Worm (Caenorhabditis elegans): ENCODE data around the gene F08D12.7.

The F08D12.7 gene

ce11 chrII:2804245-2804644, 35.3 kb upstream of the F08D12.7 start:
- no peak for TF ChIP-seq cebp-1 (GFP tag; IDR thresholded peaks at IDR 0.05)
- TF ChIP-seq cebp-1 (tag; optimal IDR thresholded peaks at IDR 0.05) = peak; percentile 2
- no peak for TF ChIP-seq ceh-40 (GFP tag; IDR thresholded peaks at IDR 0.05)
- TF ChIP-seq madf-8 (GFP tag; conservative IDR thresholded peaks at IDR 0.05) = no peak
- TF ChIP-seq Y53G8AR.9 (GFP tag; conservative IDR thresholded peaks at IDR 0.05) = no peak
- peak; percentile 33; the same call in 1 of the 2 replicates for TF ChIP-seq hmg-1.2 (GFP tag; IDR thresholded peaks at IDR 0.05)
- no peak for TF ChIP-seq sdz-38 (tag; optimal IDR thresholded peaks at IDR 0.05)
- peak; percentile 36 for TF ChIP-seq F23B12.7 (tag; optimal IDR thresholded peaks at IDR 0.05; ENCODE audit: insufficient read depth)
- TF ChIP-seq ets-4 (GFP tag; optimal IDR thresholded peaks at IDR 0.05) = no peak
- TF ChIP-seq lsl-1 (GFP tag; optimal IDR thresholded peaks at IDR 0.05) = no peak
- peak; percentile 45 for TF ChIP-seq somi-1 (GFP tag; optimal IDR thresholded peaks at IDR 0.05)
- no peak for TF ChIP-seq T26A5.8 (tag; optimal IDR thresholded peaks at IDR 0.05)

- TF ChIP-seq nhr-80 (tag; optimal IDR thresholded peaks at IDR 0.05) = peak; percentile 75
- no peak for TF ChIP-seq K11D2.4 (GFP tag; IDR thresholded peaks at IDR 0.05)
- peak; percentile 91 for TF ChIP-seq hmg-1.2 (GFP tag; IDR thresholded peaks at IDR 0.05)
- no peak for TF ChIP-seq C06A6.2 (GFP tag; conservative IDR thresholded peaks at IDR 0.05)
- TF ChIP-seq cebp-1 (GFP tag; IDR thresholded peaks at IDR 0.05) = no peak
- TF ChIP-seq cebp-1 (tag; optimal IDR thresholded peaks at IDR 0.05) = peak; percentile 44
- TF ChIP-seq snpc-1.3 (tag; optimal IDR thresholded peaks at IDR 0.05; ENCODE audit: insufficient read depth) = no peak
- no peak for TF ChIP-seq bed-1 (GFP tag; IDR thresholded peaks at IDR 0.05)
Observed at ce11 chrII:2802804-2803586, 34.1 kb upstream of the F08D12.7 start.

ce11 chrII:2801764-2802163, 32.8 kb upstream of the F08D12.7 start:
- TF ChIP-seq B0019.2 (GFP tag; conservative IDR thresholded peaks at IDR 0.05) (no peak), zfh-2 (GFP tag; conservative IDR thresholded peaks at IDR 0.05) (peak; percentile 58; the same call in 1 of the 2 replicates), dpl-1 (GFP tag; optimal IDR thresholded peaks at IDR 0.05) (no peak), hmg-1.2 (GFP tag; IDR thresholded peaks at IDR 0.05) (peak; percentile 55), snpc-1.3 (tag; optimal IDR thresholded peaks at IDR 0.05; ENCODE audit: insufficient read depth) (no peak), ekl-4 (GFP tag; IDR thresholded peaks at IDR 0.05) (no peak)

ce11 chrII:2800550-2801233, 31.8 kb upstream of the F08D12.7 start, which contains the start of gene nhr-119:
Gene nhr-119, minus strand, starts transcription at chrII:2800600.
- TF ChIP-seq ztf-26 (tag; optimal IDR thresholded peaks at IDR 0.05) (peak; percentile 61), ceh-91 (GFP tag; IDR thresholded peaks at IDR 0.05) (no peak), tbp1 (GFP tag; optimal IDR thresholded peaks at IDR 0.05) (peak; percentile 15), K11D2.4 (GFP tag; IDR thresholded peaks at IDR 0.05) (no peak), B0019.2 (GFP tag; conservative IDR thresholded peaks at IDR 0.05) (no peak), ets-4 (GFP tag; optimal IDR thresholded peaks at IDR 0.05) (no peak), madf-3 (GFP tag; IDR thresholded peaks at IDR 0.05) (no peak), nhr-27 (tag; optimal IDR thresholded peaks at IDR 0.05) (no peak), unc-130 (GFP tag; optimal IDR thresholded peaks at IDR 0.05) (no peak), lin-26 (GFP tag; IDR thresholded peaks at IDR 0.05) (no peak), B0261.1 (tag; optimal IDR thresholded peaks at IDR 0.05) (no peak), fkh-3 (tag; optimal IDR thresholded peaks at IDR 0.05) (no peak), hsf-1 (GFP tag; IDR thresholded peaks at IDR 0.05) (no peak), somi-1 (GFP tag; optimal IDR thresholded peaks at IDR 0.05) (no peak), ZK185.1 (tag; optimal IDR thresholded peaks at IDR 0.05; ENCODE audit: poor library complexity, severe bottlenecking) (no peak), nfyb-1 (GFP tag; IDR thresholded peaks at IDR 0.05) (0 out of 2 replicates have a peak, but pooled peaks have one; percentile 24), F55B11.4 (tag; optimal IDR thresholded peaks at IDR 0.05; ENCODE audit: borderline replicate concordance, insufficient read depth) (no peak), ztf-28 (GFP tag; IDR thresholded peaks at IDR 0.05) (no peak), madf-10 (tag; optimal IDR thresholded peaks at IDR 0.05) (no peak), unc-62 (GFP tag; optimal IDR thresholded peaks at IDR 0.05) (no peak), nhr-90 (tag; optimal IDR thresholded peaks at IDR 0.05) (no peak), lin-54 (GFP tag; optimal IDR thresholded peaks at IDR 0.05) (no peak), F52B5.7 (tag; optimal IDR thresholded peaks at IDR 0.05) (no peak), nfya-2 (GFP tag; IDR thresholded peaks at IDR 0.05) (no peak)

Data from whole organism, young adult.